Fruit fly (Drosophila melanogaster) whole organism, wandering third instar larva: ENCODE results near the gene CG11251.

Source experiments
- Abd-B ChIP-seq: fragments of >200 bp; optimal IDR thresholded peaks from 2 replicates; lab custom pipeline; 2017; ENCODE audit warnings: missing biosample characterization, missing genetic modification characterization
- CG32264 ChIP-seq: fragments of 200-800 bp; sonication (Bioruptor generic); optimal IDR thresholded peaks from 2 replicates; lab custom pipeline; 2016; ENCODE audit warnings: missing biosample characterization, missing genetic modification characterization
- CG9705 ChIP-seq: fragments of 200-800 bp; sonication (Bioruptor generic); optimal IDR thresholded peaks from 2 replicates; lab custom pipeline; 2018; ENCODE audit warnings: missing biosample characterization, mild to moderate bottlenecking, missing genetic modification characterization
- CrebA ChIP-seq: fragments of 200-800 bp; sonication (Bioruptor generic); optimal IDR thresholded peaks from 2 replicates; lab custom pipeline; 2016; ENCODE audit warnings: missing biosample characterization, mild to moderate bottlenecking, missing genetic modification characterization, borderline replicate concordance
- Dfd ChIP-seq: fragments of >200 bp; optimal IDR thresholded peaks from 2 replicates; lab custom pipeline; 2017; ENCODE audit warnings: missing biosample characterization, missing genetic modification characterization
- Dif ChIP-seq: fragments of 200-275, 200-300 bp; sonication (Bioruptor generic); optimal IDR thresholded peaks from 2 replicates; lab custom pipeline; 2018; ENCODE audit warnings: missing biosample characterization, missing genetic modification characterization; ENCODE audit not compliant: partially characterized antibody
- GATAd ChIP-seq: sonication (Bioruptor generic); optimal IDR thresholded peaks from 2 replicates; lab custom pipeline; 2016; ENCODE audit warnings: missing biosample characterization, missing genetic modification characterization
- HLH106 ChIP-seq: fragments of 200-800 bp; optimal IDR thresholded peaks from 3 replicates; lab custom pipeline; 2019; ENCODE audit warnings: missing biosample characterization, mild to moderate bottlenecking, missing genetic modification characterization, moderate library complexity
- Hnf4 ChIP-seq: fragments of 200-800 bp; sonication (Bioruptor generic); optimal IDR thresholded peaks from 2 replicates; lab custom pipeline; 2016; ENCODE audit warnings: missing biosample characterization, mild to moderate bottlenecking, missing genetic modification characterization
- Jra ChIP-seq: sonication (Bioruptor generic); optimal IDR thresholded peaks from 2 replicates; lab custom pipeline; 2016; ENCODE audit warnings: missing biosample characterization, missing genetic modification characterization
- Mio ChIP-seq: sonication (Bioruptor generic); optimal IDR thresholded peaks from 2 replicates; lab custom pipeline; 2016; ENCODE audit warnings: missing biosample characterization, missing genetic modification characterization
- Myc ChIP-seq: fragments of >200 bp; optimal IDR thresholded peaks from 2 replicates; lab custom pipeline; 2017
- OdsH ChIP-seq: fragments of 200-800 bp; sonication (Bioruptor generic); optimal IDR thresholded peaks from 2 replicates; lab custom pipeline; 2016; ENCODE audit warnings: missing biosample characterization, mild to moderate bottlenecking, missing genetic modification characterization
- Rel ChIP-seq, 2 experiments: fragments of 200-800 bp; sonication (Bioruptor generic) in 1 of 2; optimal IDR thresholded peaks; 2 replicates in 1 of 2; 3 replicates in 1 of 2; lab custom pipeline; 2016 to 2019; ENCODE audit warnings: mild to moderate bottlenecking in 2 of 2, missing biosample characterization in 2 of 2, missing genetic modification characterization in 2 of 2, moderate library complexity in 1 of 2
- Sp1 ChIP-seq: fragments of 200-800 bp; sonication (Bioruptor generic); optimal IDR thresholded peaks from 3 replicates; lab custom pipeline; 2019; ENCODE audit warnings: missing biosample characterization, mild to moderate bottlenecking, missing genetic modification characterization, moderate library complexity
- Vsx2 ChIP-seq: fragments of 200-300, 225-300 bp; sonication (Bioruptor generic); optimal IDR thresholded peaks from 2 replicates; lab custom pipeline; 2018; ENCODE audit warnings: missing biosample characterization, missing genetic modification characterization; ENCODE audit not compliant: partially characterized antibody
- br ChIP-seq: fragments of 200-800 bp; sonication (Bioruptor generic); optimal IDR thresholded peaks from 2 replicates; lab custom pipeline; 2016; ENCODE audit warnings: missing biosample characterization, missing genetic modification characterization
- brk ChIP-seq: fragments of 200-800 bp; sonication (Bioruptor generic); optimal IDR thresholded peaks from 2 replicates; lab custom pipeline; 2016; ENCODE audit warnings: missing biosample characterization, mild to moderate bottlenecking, missing genetic modification characterization
- dmrt93B ChIP-seq: fragments of 200-800 bp; sonication (Bioruptor generic); optimal IDR thresholded peaks from 2 replicates; lab custom pipeline; 2018; ENCODE audit warnings: missing biosample characterization, mild to moderate bottlenecking, missing genetic modification characterization
- dsf ChIP-seq: sonication (Bioruptor generic); optimal IDR thresholded peaks from 2 replicates; lab custom pipeline; 2016; ENCODE audit warnings: missing biosample characterization, missing genetic modification characterization, borderline replicate concordance
- foxo ChIP-seq, 2 experiments: fragments of 200-800 bp; sonication (Bioruptor generic); optimal IDR thresholded peaks; 2 replicates in 1 of 2; 3 replicates in 1 of 2; lab custom pipeline; 2016 to 2017; ENCODE audit warnings: missing biosample characterization in 2 of 2, missing genetic modification characterization in 2 of 2
- h ChIP-seq: fragments of 200-800 bp; sonication (Bioruptor generic); optimal IDR thresholded peaks from 3 replicates; lab custom pipeline; 2016; ENCODE audit warnings: missing biosample characterization, mild to moderate bottlenecking, missing genetic modification characterization
- jim ChIP-seq: fragments of 175-275, 200-325 bp; sonication (Bioruptor generic); optimal IDR thresholded peaks from 2 replicates; lab custom pipeline; 2016; ENCODE audit warnings: missing biosample characterization, mild to moderate bottlenecking, missing genetic modification characterization
- lola ChIP-seq: fragments of >200 bp; optimal IDR thresholded peaks from 2 replicates; lab custom pipeline; 2017; ENCODE audit warnings: missing biosample characterization, missing genetic modification characterization
- psq ChIP-seq: fragments of 200-800 bp; sonication (Bioruptor generic); optimal IDR thresholded peaks from 3 replicates; lab custom pipeline; 2017; ENCODE audit warnings: missing biosample characterization, mild to moderate bottlenecking, missing genetic modification characterization, moderate library complexity
- rgr ChIP-seq: fragments of 200-800 bp; sonication (Bioruptor generic); optimal IDR thresholded peaks from 3 replicates; lab custom pipeline; 2016; ENCODE audit warnings: missing biosample characterization, mild to moderate bottlenecking, missing genetic modification characterization
- sv ChIP-seq: fragments of 200-800 bp; sonication (Bioruptor generic); optimal IDR thresholded peaks from 3 replicates; lab custom pipeline; 2016; ENCODE audit warnings: missing biosample characterization, missing genetic modification characterization
- tai ChIP-seq: sonication (Bioruptor generic); optimal IDR thresholded peaks from 2 replicates; lab custom pipeline; 2016; ENCODE audit warnings: missing biosample characterization, missing genetic modification characterization
- woc ChIP-seq: sonication (Bioruptor generic); optimal IDR thresholded peaks from 2 replicates; lab custom pipeline; 2016; ENCODE audit warnings: missing biosample characterization, mild to moderate bottlenecking, missing genetic modification characterization

CG11251 gene

dm6 chr3L:13107307-13107938 lies 17.7 kb upstream of the CG11251 start (continued):
- TF ChIP-seq Vsx2 (GFP tag; lab: Kevin White, UChicago) (no peak), Rel (GFP tag; optimal IDR thresholded peaks at IDR 0.05; lab: Kevin White, UChicago) (no peak), Rel (tag; optimal IDR thresholded peaks at IDR 0.05; lab: Kevin White, UChicago) (no peak), woc (peak; percentile 73), rgr (GFP tag; lab: Kevin White, UChicago) (peak; percentile 19), br (GFP tag; lab: Kevin White, UChicago) (peak; percentile 71), Sp1 (GFP tag; lab: Kevin White, UChicago) (peak; percentile 25), Mio (GFP tag; lab: Kevin White, UChicago) (no peak), Myc (no peak), dmrt93B (GFP tag; lab: Kevin White, UChicago) (no peak), lola (GFP tag; lab: Kevin White, UChicago) (no peak), CG32264 (no peak)

- no peak for TF ChIP-seq rgr (GFP tag; lab: Kevin White, UChicago)
- no peak for TF ChIP-seq CG9705 (GFP tag; lab: Kevin White, UChicago)
- no peak for TF ChIP-seq dsf (GFP tag; lab: Kevin White, UChicago)
- no peak for TF ChIP-seq tai (GFP tag; lab: Kevin White, UChicago)
- TF ChIP-seq Hnf4 (GFP tag; lab: Kevin White, UChicago) = no peak
- no peak for TF ChIP-seq sv (GFP tag; lab: Kevin White, UChicago)
- TF ChIP-seq psq (GFP tag; lab: Kevin White, UChicago) = no peak
- TF ChIP-seq Dfd = no peak
- TF ChIP-seq h = no peak
- TF ChIP-seq CG32264 = no peak
- TF ChIP-seq br (GFP tag; lab: Kevin White, UChicago) = no peak
Measured at dm6 chr3L:13105863-13106262, 16.1 kb upstream of the CG11251 start.

- TF ChIP-seq Abd-B (GFP tag; lab: Kevin White, UChicago) (no peak), GATAd (GFP tag; lab: Kevin White, UChicago) (no peak), Dif (GFP tag; lab: Kevin White, UChicago) (peak; percentile 13)
- TF ChIP-seq, all 38 proteins: peak for 1
Measured at dm6 chr3L:13100438-13100837, 10.7 kb upstream of the CG11251 start.

DNA sequence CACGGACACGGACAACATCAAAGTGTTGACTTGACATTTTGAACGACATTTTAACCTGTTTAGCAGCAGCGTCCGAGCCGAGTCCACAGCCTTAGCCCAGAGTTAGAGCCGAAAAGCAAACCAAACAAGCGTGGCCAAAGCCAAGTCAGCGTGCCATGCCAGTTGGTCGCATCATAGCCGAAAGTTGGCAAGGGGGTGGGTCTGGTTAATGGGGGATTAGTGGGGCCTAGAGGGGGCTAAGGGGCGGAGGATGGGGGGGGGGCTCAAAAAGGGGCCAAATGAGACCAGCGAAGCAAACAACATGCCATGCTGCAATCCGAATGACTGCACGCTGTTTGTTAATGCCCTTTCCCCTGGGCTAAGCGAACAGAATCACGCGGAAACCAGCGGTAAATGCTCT lies 9.4 kb upstream of the CG11251 start:
- no peak for TF ChIP-seq h

DNA sequence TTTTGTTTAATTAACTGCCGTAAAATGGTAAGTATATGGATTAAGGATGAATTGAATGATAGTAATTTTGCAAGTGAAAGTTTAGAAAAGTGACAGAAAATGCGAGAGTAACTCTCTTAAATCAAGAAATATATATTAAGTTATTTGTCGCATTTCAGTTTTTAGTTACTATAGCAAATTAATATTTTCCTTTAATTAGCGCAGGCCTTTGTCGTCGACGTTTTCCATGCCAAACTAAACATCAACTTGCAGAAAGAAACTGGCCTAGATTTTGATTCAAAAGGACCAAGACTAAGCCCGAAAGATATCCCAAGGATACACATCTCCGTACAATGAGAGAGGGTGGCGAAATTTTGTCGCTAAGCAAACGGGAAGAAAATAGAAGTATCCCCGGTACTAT lies 2.6 kb downstream of the CG11251 start, which contains the start of gene CG17300:
Gene CG17300, minus strand, starts transcription at position 101 of the 400 bp plus-strand sequence.
- TF ChIP-seq Jra (GFP tag; lab: Kevin White, UChicago) (no peak), sv (GFP tag; lab: Kevin White, UChicago) (no peak), Dfd (no peak), Vsx2 (GFP tag; lab: Kevin White, UChicago) (no peak), br (GFP tag; lab: Kevin White, UChicago) (no peak), foxo (GFP tag; optimal IDR thresholded peaks at IDR 0.05; lab: Kevin White, UChicago) (no peak), CrebA (no peak), CG32264 (no peak), psq (GFP tag; lab: Kevin White, UChicago) (no peak), Sp1 (GFP tag; lab: Kevin White, UChicago) (no peak), tai (GFP tag; lab: Kevin White, UChicago) (no peak), Dif (GFP tag; lab: Kevin White, UChicago) (no peak)
- TF ChIP-seq, all 38 proteins: peak for 0

DNA sequence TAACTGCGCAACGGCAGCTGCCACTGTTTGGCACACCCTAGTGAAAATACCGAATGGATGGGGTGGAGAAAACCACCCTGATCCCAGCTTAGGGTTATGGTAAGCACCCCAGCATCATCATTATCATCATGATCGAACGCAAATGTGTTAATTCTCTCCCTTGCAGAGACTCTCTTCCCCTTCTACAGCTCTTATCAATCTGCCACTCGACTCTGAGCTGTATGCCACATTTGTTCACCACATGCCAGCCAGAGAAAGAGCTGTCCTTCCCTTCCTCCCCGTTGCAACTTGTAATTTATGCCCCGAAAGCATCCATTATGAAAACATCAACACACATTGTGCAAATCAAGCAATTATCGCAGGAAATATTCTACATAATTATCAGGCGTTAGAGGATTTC lies 5.3 kb downstream of the CG11251 start:
- TF ChIP-seq Mio (GFP tag; lab: Kevin White, UChicago) = no peak
- no peak for TF ChIP-seq jim (GFP tag; lab: Kevin White, UChicago)
- no peak for TF ChIP-seq Abd-B (GFP tag; lab: Kevin White, UChicago)
- no peak for TF ChIP-seq tai (GFP tag; lab: Kevin White, UChicago)
- TF ChIP-seq, all 38 proteins: peak for 0

DNA sequence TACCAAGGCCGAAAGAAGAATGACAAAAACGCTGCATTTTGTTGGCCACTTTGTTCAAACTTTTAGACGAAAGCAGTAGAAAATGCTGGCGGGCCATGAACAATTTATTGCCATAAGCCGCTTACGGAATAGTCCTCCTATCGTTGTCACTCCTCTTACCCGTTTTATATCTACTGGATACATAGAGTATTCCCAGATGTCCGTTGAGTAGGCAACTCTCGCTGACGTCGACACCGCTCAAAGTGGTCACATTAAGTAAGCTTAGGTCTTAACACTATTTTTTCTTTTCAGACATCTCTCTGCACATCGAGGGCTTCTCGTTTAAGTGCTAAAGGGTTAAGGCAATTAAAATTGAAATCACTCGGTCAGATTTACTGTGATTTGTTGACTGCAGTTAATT lies 6.3 kb downstream of the CG11251 start:
- TF ChIP-seq rgr (GFP tag; lab: Kevin White, UChicago) (no peak), Hnf4 (GFP tag; lab: Kevin White, UChicago) (no peak), brk (GFP tag; lab: Kevin White, UChicago) (no peak), dsf (GFP tag; lab: Kevin White, UChicago) (no peak), HLH106 (tag; lab: Kevin White, UChicago) (no peak), OdsH (no peak)
